Worm (Caenorhabditis elegans): Measurements from ENCODE around the gene F58E2.3.

Gene F58E2.3

DNA sequence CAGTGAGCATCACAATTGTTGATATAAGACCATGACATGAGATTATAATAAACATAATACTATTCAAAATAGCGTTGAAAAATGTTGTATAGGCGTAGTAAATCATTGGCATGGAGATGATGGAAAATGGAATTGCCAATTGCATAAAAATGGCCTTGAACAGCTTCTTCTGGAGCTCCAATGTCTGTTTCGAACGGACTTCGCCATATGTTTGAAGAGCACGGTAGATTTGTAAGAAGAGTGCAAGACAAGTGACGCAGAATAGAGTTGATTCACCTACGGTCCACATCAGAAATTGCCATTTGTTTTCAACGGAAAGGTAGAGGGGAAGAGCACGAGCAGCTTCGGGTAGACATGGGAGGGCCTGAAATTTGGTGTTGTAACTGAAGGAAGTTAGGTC, 19.9 kb upstream of the F58E2.3 start:
- TF ChIP-seq nhr-237 (tag; optimal IDR thresholded peaks at IDR 0.05) (no peak), egl-27 (tag; optimal IDR thresholded peaks at IDR 0.05) (no peak), mbf-1 (tag; optimal IDR thresholded peaks at IDR 0.05) (no peak), nhr-6 (tag; optimal IDR thresholded peaks at IDR 0.05) (no peak), nhr-77 (tag; optimal IDR thresholded peaks at IDR 0.05) (no peak), nhr-25 (tag; optimal IDR thresholded peaks at IDR 0.05) (no peak), nhr-10 (tag; optimal IDR thresholded peaks at IDR 0.05) (no peak), unc-55 (GFP tag; optimal IDR thresholded peaks at IDR 0.05) (no peak), sma-3 (GFP tag; optimal IDR thresholded peaks at IDR 0.05) (no peak), unc-62 (GFP tag; optimal IDR thresholded peaks at IDR 0.05) (no peak), nhr-12 (tag; optimal IDR thresholded peaks at IDR 0.05) (no peak), zag-1 (tag; optimal IDR thresholded peaks at IDR 0.05) (no peak)

- TF ChIP-seq mdl-1 (tag; optimal IDR thresholded peaks at IDR 0.05) (no peak), lsy-2 (tag; optimal IDR thresholded peaks at IDR 0.05) (no peak), crh-2 (tag; optimal IDR thresholded peaks at IDR 0.05) (no peak), ama-1 (optimal IDR thresholded peaks at IDR 0.05) (no peak), R02D3.7 (tag; optimal IDR thresholded peaks at IDR 0.05) (no peak), dmd-4 (tag; optimal IDR thresholded peaks at IDR 0.05) (no peak), blmp-1 (tag; optimal IDR thresholded peaks at IDR 0.05; ENCODE audit: insufficient read depth) (no peak), ztf-4 (tag; optimal IDR thresholded peaks at IDR 0.05) (no peak), ZK546.5 (tag; optimal IDR thresholded peaks at IDR 0.05) (no peak), nhr-10 (tag; optimal IDR thresholded peaks at IDR 0.05) (no peak), ztf-1 (GFP tag; conservative IDR thresholded peaks at IDR 0.05) (no peak), peb-1 (tag; optimal IDR thresholded peaks at IDR 0.05) (no peak), snpc-4 (tag; optimal IDR thresholded peaks at IDR 0.05) (no peak), unc-55 (GFP tag; optimal IDR thresholded peaks at IDR 0.05) (no peak), nhr-11 (tag; optimal IDR thresholded peaks at IDR 0.05) (no peak), elt-1 (tag; optimal IDR thresholded peaks at IDR 0.05) (no peak), Y55F3AM.14 (GFP tag; optimal IDR thresholded peaks at IDR 0.05) (no peak), lin-11 (tag; optimal IDR thresholded peaks at IDR 0.05) (no peak), ceh-16 (tag; optimal IDR thresholded peaks at IDR 0.05) (no peak), unc-39 (tag; optimal IDR thresholded peaks at IDR 0.05) (no peak)
These were observed 14.7 kb upstream of the F58E2.3 start for ce11 chrIV:3452516-3452915.

DNA sequence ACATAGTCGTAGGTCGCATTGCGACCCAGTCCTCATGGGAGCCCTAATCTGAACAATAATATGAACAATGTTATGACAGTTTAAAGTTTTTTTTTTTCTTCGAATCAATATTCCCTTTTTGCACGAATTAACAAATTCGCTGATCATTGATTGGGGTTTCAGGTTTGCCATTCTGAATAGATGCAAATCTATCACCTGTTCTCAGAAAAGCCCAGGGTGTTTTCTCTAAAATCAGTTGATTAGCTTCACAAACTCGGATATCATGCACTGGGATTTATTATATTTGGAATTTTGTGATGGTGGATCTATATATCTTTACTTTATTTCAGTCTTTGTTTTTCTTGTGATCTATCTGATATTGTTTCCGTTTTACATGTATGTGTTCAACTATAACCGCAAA, 13.9 kb upstream of the F58E2.3 start, which contains the start of gene srz-23:
Gene srz-23, plus strand, starts transcription at position 263 of the 400 bp plus-strand sequence.
- TF ChIP-seq lin-39 (tag; optimal IDR thresholded peaks at IDR 0.05) (no peak), mdl-1 (tag; optimal IDR thresholded peaks at IDR 0.05) (no peak), alr-1 (tag; optimal IDR thresholded peaks at IDR 0.05) (no peak), ama-1 (optimal IDR thresholded peaks at IDR 0.05) (no peak), sem-4 (tag; optimal IDR thresholded peaks at IDR 0.05) (no peak)

- TF ChIP-seq ceh-82 (tag; optimal IDR thresholded peaks at IDR 0.05) (no peak), elt-1 (tag; optimal IDR thresholded peaks at IDR 0.05) (no peak), ama-1 (optimal IDR thresholded peaks at IDR 0.05) (no peak), unc-55 (GFP tag; optimal IDR thresholded peaks at IDR 0.05) (no peak), mdl-1 (tag; optimal IDR thresholded peaks at IDR 0.05) (no peak), R02D3.7 (tag; optimal IDR thresholded peaks at IDR 0.05) (no peak), elt-3 (tag; optimal IDR thresholded peaks at IDR 0.05) (no peak), nhr-6 (tag; optimal IDR thresholded peaks at IDR 0.05) (no peak), nhr-23 (tag; optimal IDR thresholded peaks at IDR 0.05) (no peak), blmp-1 (tag; optimal IDR thresholded peaks at IDR 0.05; ENCODE audit: insufficient read depth) (no peak), nhr-11 (tag; optimal IDR thresholded peaks at IDR 0.05) (no peak), sma-3 (GFP tag; optimal IDR thresholded peaks at IDR 0.05) (no peak), nhr-12 (tag; optimal IDR thresholded peaks at IDR 0.05) (no peak), C34F6.9 (tag; optimal IDR thresholded peaks at IDR 0.05) (no peak), zag-1 (tag; optimal IDR thresholded peaks at IDR 0.05) (no peak), aly-2 (tag; optimal IDR thresholded peaks at IDR 0.05) (no peak)
These were observed 4.0 kb upstream of the F58E2.3 start, which contains the start of gene F58E2.4 for ce11 chrIV:3463254-3463653. F58E2.4 (plus strand) TSS chrIV:3463387.
